Fruit fly (Drosophila melanogaster) whole organism, embryonic: ENCODE measurements around the gene CBP.

ENCODE experiments used
- B-H1 ChIP-seq: fragments of 200-800 bp; sonication (Bioruptor generic); IDR thresholded peaks from 3 replicates; pipeline ENCODE4 v1.3.6; 2022; ENCODE audit warnings: missing biosample characterization, missing genetic modification characterization
- CG11247 ChIP-seq: fragments of 200-800 bp; sonication (Bioruptor generic); IDR thresholded peaks from 2 replicates; pipeline ENCODE4 v1.3.6; 2022; ENCODE audit warnings: missing biosample characterization, missing genetic modification characterization
- CG16813 ChIP-seq: fragments of 200-800 bp; sonication (Bioruptor generic); IDR thresholded peaks from 3 replicates; pipeline ENCODE4 v1.3.6; 2022; ENCODE audit warnings: missing biosample characterization, missing genetic modification characterization; ENCODE audit not compliant: partially characterized antibody
- CG17328 ChIP-seq: fragments of 200-800 bp; sonication (Bioruptor generic); IDR thresholded peaks from 2 replicates; pipeline ENCODE4 v1.3.6; 2022; ENCODE audit warnings: missing biosample characterization, missing genetic modification characterization
- CG3847 ChIP-seq: fragments of 200-800 bp; sonication (Bioruptor generic); IDR thresholded peaks from 2 replicates; pipeline ENCODE4 v1.3.6; 2022; ENCODE audit warnings: missing biosample characterization, missing genetic modification characterization
- Drgx ChIP-seq: fragments of 200-800 bp; sonication (Bioruptor generic); IDR thresholded peaks from 2 replicates; pipeline ENCODE4 v1.3.6; 2022; ENCODE audit warnings: missing biosample characterization, missing genetic modification characterization
- ci ChIP-seq: fragments of 200-800 bp; sonication (Bioruptor generic); IDR thresholded peaks from 3 replicates; pipeline ENCODE4 v1.3.6; 2022; ENCODE audit warnings: missing biosample characterization, missing genetic modification characterization
- dmrt11E ChIP-seq: fragments of 200-800 bp; sonication (Bioruptor generic); optimal IDR thresholded peaks from 3 replicates; lab custom pipeline; 2018; ENCODE audit warnings: missing biosample characterization, mild to moderate bottlenecking, missing genetic modification characterization, moderate library complexity
- kni ChIP-seq: fragments of 200-800 bp; sonication (Bioruptor generic); optimal IDR thresholded peaks from 3 replicates; lab custom pipeline; 2017; ENCODE audit warnings: mild to moderate bottlenecking, missing biosample characterization, missing genetic modification reagents, missing genetic modification characterization
- psq ChIP-seq: fragments of 200-800 bp; sonication (Bioruptor generic); optimal IDR thresholded peaks from 2 replicates; lab custom pipeline; 2017; ENCODE audit warnings: missing biosample characterization, missing genetic modification characterization

DNA sequence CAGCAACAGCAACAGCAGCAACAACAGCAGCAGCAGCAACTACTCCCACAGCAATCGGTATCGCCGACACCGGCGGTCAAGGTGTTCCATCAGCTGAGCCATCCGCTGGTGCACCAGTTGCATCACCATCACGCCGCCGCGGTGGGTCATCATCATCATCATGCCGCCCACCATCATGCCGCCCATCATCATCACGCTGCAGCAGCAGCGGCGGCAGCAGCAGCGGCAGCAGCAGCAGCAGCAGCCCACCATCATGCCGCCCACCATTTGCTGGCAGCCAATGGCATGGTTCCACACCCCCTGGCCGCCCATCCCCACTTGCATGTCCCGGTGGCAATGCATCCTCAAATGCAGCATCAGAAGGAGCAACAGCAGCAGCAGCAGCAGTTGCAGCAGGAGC, 28.4 kb upstream of the CBP start:
- TF ChIP-seq CG17328 (GFP tag; lab: Robert Waterston, UW) (no peak), kni (GFP tag; lab: Kevin White, UChicago) (no peak), psq (GFP tag; lab: Kevin White, UChicago) (no peak), CG3847 (GFP tag; lab: Robert Waterston, UW) (no peak), B-H1 (GFP tag; lab: Robert Waterston, UW) (no peak), Drgx (GFP tag; lab: Robert Waterston, UW) (no peak), dmrt11E (tag; lab: Kevin White, UChicago) (no peak), CG16813 (no peak), ci (GFP tag; lab: Robert Waterston, UW) (no peak), CG11247 (GFP tag; lab: Robert Waterston, UW) (no peak)
